Worm (Caenorhabditis elegans) whole organism, early embryonic: Measurements from ENCODE around the gene anoh-1.
A peak's percentile ranks its signal among the peaks of the same experiment; 100 is the strongest.
"Not testable (repeated sequence)": the region's sequence is repeated elsewhere in the genome, so short reads cannot be mapped to it uniquely, and the experiment has no call there.

Experiments used
- B0310.2 ChIP-seq: sonication (generic microtip); optimal IDR thresholded peaks from 2 replicates; lab custom pipeline; 2016; ENCODE audit warnings: mild to moderate bottlenecking, missing genetic modification characterization, missing compliant biosample characterization
- F13C5.2 ChIP-seq: sonication (generic microtip); optimal IDR thresholded peaks from 2 replicates; lab custom pipeline; 2017; ENCODE audit warnings: mild to moderate bottlenecking, missing genetic modification characterization, inconsistent platforms, missing compliant biosample characterization
- aly-1 ChIP-seq: sonication (generic microtip); optimal IDR thresholded peaks from 2 replicates; lab custom pipeline; 2016; ENCODE audit warnings: missing genetic modification characterization, missing compliant biosample characterization
- ama-1 ChIP-seq: fragments of 150-350 bp; optimal IDR thresholded peaks from 2 replicates; lab custom pipeline; 2014
- ceh-13 ChIP-seq: fragments of 200-800 bp; sonication (Bioruptor generic); optimal IDR thresholded peaks from 2 replicates; lab custom pipeline; 2018; ENCODE audit warnings: mild to moderate bottlenecking, missing genetic modification characterization, missing compliant biosample characterization
- ceh-36 ChIP-seq: sonication (generic microtip); optimal IDR thresholded peaks from 2 replicates; lab custom pipeline; 2016; ENCODE audit warnings: missing genetic modification characterization, inconsistent platforms, missing compliant biosample characterization
- ets-7 ChIP-seq: sonication (generic microtip); optimal IDR thresholded peaks from 2 replicates; lab custom pipeline; 2016; ENCODE audit warnings: missing genotype, missing genetic modification characterization, missing compliant biosample characterization
- flt-1 ChIP-seq: fragments of 200-800 bp; sonication (Bioruptor generic); IDR thresholded peaks from 2 replicates; pipeline ENCODE4 v1.3.6; 2022; ENCODE audit warnings: missing genetic modification characterization, missing compliant biosample characterization
- hmbx-1 ChIP-seq: sonication (generic microtip); optimal IDR thresholded peaks from 2 replicates; lab custom pipeline; 2016; ENCODE audit warnings: mild to moderate bottlenecking, missing genetic modification characterization, missing compliant biosample characterization
- hmg-4 ChIP-seq: fragments of 200-800 bp; sonication (Bioruptor generic); optimal IDR thresholded peaks from 2 replicates; lab custom pipeline; 2018; ENCODE audit warnings: mild to moderate bottlenecking, missing genetic modification characterization, missing compliant biosample characterization
- hnd-1 ChIP-seq: sonication (generic microtip); optimal IDR thresholded peaks from 2 replicates; lab custom pipeline; 2016; ENCODE audit warnings: missing genetic modification characterization, missing compliant biosample characterization
- pes-1 ChIP-seq: fragments of 200-800 bp; sonication (Bioruptor generic); IDR thresholded peaks from 2 replicates; pipeline ENCODE4 v1.3.6; 2022; ENCODE audit warnings: missing genetic modification reagents, missing genetic modification characterization, missing compliant biosample characterization
- scrt-1 ChIP-seq: fragments of 200-800 bp; sonication (Bioruptor generic); IDR thresholded peaks from 2 replicates; pipeline ENCODE4 v1.3.6; 2022; ENCODE audit warnings: missing genetic modification characterization, missing compliant biosample characterization
- sea-1 ChIP-seq: fragments of 200-800 bp; sonication (Bioruptor generic); conservative IDR thresholded peaks from 2 replicates; pipeline ENCODE4 v1.3.6; 2022; ENCODE audit warnings: missing genetic modification characterization, missing compliant biosample characterization
- tbx-11 ChIP-seq: fragments of 200-800 bp; sonication (Bioruptor generic); IDR thresholded peaks from 2 replicates; pipeline ENCODE4 v1.3.6; 2022; ENCODE audit warnings: missing genetic modification characterization, missing compliant biosample characterization
- tbx-37 ChIP-seq: fragments of 200-800 bp; sonication (Bioruptor generic); conservative IDR thresholded peaks from 2 replicates; pipeline ENCODE4 v1.3.6; 2022; ENCODE audit warnings: missing genetic modification reagents, missing genetic modification characterization, missing compliant biosample characterization
- tra-4 ChIP-seq: sonication (generic microtip); optimal IDR thresholded peaks from 2 replicates; lab custom pipeline; 2017; ENCODE audit warnings: missing genetic modification characterization, missing compliant biosample characterization

The anoh-1 gene

DNA sequence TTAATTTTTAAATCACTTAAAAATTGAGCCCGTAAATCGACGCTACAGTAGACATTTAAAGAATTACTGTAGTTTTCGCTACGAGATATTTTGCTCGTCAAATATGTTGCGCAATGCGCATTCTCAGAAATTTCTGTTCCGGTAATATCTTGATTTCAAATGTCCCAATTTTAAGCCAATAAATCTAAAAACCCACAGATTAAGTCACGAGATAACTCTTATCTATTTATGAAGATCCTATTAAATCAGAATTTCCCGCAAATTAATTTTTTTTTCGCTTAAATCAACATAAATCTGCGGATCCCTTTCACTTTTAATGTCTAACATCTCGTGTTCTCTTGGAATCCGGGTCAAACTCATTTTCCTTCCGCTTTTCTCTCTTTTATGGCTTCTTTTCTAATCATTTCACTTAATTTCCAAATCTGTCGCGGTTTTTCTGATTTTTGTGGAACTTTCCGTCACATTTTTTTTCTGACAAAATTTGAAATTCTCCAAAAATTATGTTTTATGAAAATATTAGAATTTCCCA lies 29.8 kb upstream of the anoh-1 start:
- no peak for TF ChIP-seq ceh-36 (tag; lab: Kevin White, UChicago)
- TF ChIP-seq hnd-1 (tag; lab: Kevin White, UChicago): no peak
- TF ChIP-seq ama-1 (lab: Kevin White, UChicago): no peak
- no peak for TF ChIP-seq sea-1 (GFP tag; lab: Robert Waterston, UW)
- no peak for TF ChIP-seq tbx-11 (GFP tag; lab: Robert Waterston, UW)
- no peak for TF ChIP-seq flt-1 (GFP tag; lab: Robert Waterston, UW)
- no peak for TF ChIP-seq ets-7 (tag; lab: Kevin White, UChicago)
- no peak for TF ChIP-seq ceh-13
- TF ChIP-seq aly-1 (tag; lab: Kevin White, UChicago): no peak
- TF ChIP-seq scrt-1 (GFP tag; lab: Robert Waterston, UW): no peak

DNA sequence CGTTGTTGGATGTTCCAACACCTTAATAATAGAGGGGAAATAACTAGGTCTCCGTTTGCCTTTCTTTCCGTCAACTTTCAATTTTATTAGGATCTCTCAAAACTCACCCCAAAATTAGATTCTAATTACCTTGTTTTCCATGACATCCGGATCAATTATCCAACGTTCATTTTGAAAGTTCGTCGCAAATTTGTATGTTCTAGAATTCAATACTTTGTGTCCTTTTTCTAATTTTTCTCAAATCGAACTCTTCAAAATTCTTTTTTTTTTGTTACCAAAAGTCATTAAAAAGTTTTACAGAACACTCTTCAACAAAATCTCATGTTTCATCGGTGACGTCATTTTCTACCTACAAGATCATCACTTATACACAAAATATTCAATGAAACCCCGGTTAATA lies 23.6 kb upstream of the anoh-1 start, which contains the start of gene Y43F4A.1:
Y43F4A.1 (plus strand) TSS at position 301 of the 400 bp plus-strand sequence.
- TF ChIP-seq ceh-36 (tag; lab: Kevin White, UChicago) (no peak), hmg-4 (GFP tag; lab: Kevin White, UChicago) (no peak), ama-1 (lab: Kevin White, UChicago) (no peak), pes-1 (GFP tag; lab: Robert Waterston, UW) (no peak), flt-1 (GFP tag; lab: Robert Waterston, UW) (no peak), tbx-37 (GFP tag; lab: Robert Waterston, UW) (no peak), hmbx-1 (no peak), B0310.2 (tag; lab: Kevin White, UChicago) (no peak), ets-7 (tag; lab: Kevin White, UChicago) (no peak), ceh-13 (no peak), tra-4 (tag; lab: Kevin White, UChicago) (no peak), hnd-1 (tag; lab: Kevin White, UChicago) (no peak)

DNA sequence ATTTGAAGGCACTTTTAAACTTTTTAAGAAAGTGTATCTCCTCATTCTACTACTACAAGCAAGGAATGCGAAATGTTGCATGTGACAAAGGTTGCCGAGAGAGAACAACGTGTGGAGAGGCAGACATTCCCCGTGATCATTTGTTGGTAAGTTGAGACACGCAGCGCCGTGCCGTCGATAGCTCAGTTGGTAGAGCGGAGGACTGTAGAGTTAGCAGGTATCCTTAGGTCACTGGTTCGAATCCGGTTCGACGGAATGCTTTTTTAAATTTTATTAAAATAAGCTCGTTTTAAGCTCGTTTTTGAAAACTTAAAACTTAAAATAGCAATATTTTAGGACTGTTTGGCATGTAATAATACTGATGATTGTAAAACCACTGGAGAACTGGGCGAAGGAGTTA lies 22.0 kb upstream of the anoh-1 start:
- no peak for TF ChIP-seq ceh-36 (tag; lab: Kevin White, UChicago)
- TF ChIP-seq ama-1 (lab: Kevin White, UChicago): no peak
- peak; percentile 49; the same call in 1 of the 2 replicates for TF ChIP-seq scrt-1 (GFP tag; lab: Robert Waterston, UW)
- no peak for TF ChIP-seq ets-7 (tag; lab: Kevin White, UChicago)
- 0 out of 2 replicates have a peak, but pooled peaks have one; percentile 55 for TF ChIP-seq flt-1 (GFP tag; lab: Robert Waterston, UW)
- no peak; the same call in 1 of the 2 replicates for TF ChIP-seq tbx-37 (GFP tag; lab: Robert Waterston, UW)
- TF ChIP-seq tbx-11 (GFP tag; lab: Robert Waterston, UW): peak; percentile 29; the same call in 1 of the 2 replicates
- no peak for TF ChIP-seq hmbx-1
- TF ChIP-seq B0310.2 (tag; lab: Kevin White, UChicago): no peak
- 0 out of 2 replicates have a peak, but pooled peaks have one; percentile 64 for TF ChIP-seq sea-1 (GFP tag; lab: Robert Waterston, UW)
- TF ChIP-seq ceh-13: no peak
- no peak for TF ChIP-seq tra-4 (tag; lab: Kevin White, UChicago)
- no peak for TF ChIP-seq aly-1 (tag; lab: Kevin White, UChicago)
- no peak for TF ChIP-seq hmg-4 (GFP tag; lab: Kevin White, UChicago)
- TF ChIP-seq pes-1 (GFP tag; lab: Robert Waterston, UW): peak; percentile 71
- TF ChIP-seq F13C5.2: no peak
- no peak for TF ChIP-seq hnd-1 (tag; lab: Kevin White, UChicago)

DNA sequence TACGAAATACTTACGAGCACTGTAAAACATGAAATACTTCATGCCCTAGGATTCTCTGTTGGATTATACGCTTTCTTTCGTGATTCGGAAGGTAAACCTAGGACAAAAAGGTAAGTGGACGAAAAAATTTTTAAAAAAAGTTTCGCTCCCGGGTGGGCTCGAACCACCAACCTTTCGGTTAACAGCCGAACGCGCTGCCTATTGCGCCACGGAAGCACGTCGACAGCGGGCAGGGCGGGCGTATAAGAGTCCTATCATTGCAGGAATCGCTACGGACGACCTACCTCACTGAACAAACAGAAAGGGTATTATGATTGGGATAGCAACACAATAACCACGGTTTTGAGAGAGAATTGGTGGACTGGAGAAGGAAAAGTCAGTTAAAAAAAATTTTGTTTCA lies 21.3 kb upstream of the anoh-1 start:
- TF ChIP-seq F13C5.2: peak; percentile 74
- TF ChIP-seq tbx-37 (GFP tag; lab: Robert Waterston, UW): peak; percentile 62
- TF ChIP-seq tra-4 (tag; lab: Kevin White, UChicago): no peak
- TF ChIP-seq B0310.2 (tag; lab: Kevin White, UChicago): peak; percentile 5
- peak; percentile 65 for TF ChIP-seq hmg-4 (GFP tag; lab: Kevin White, UChicago)
- TF ChIP-seq aly-1 (tag; lab: Kevin White, UChicago): no peak
- TF ChIP-seq pes-1 (GFP tag; lab: Robert Waterston, UW): peak; percentile 85
- TF ChIP-seq flt-1 (GFP tag; lab: Robert Waterston, UW): peak; percentile 80
- TF ChIP-seq tbx-11 (GFP tag; lab: Robert Waterston, UW): peak; percentile 52; the same call in 1 of the 2 replicates
- peak; percentile 31 for TF ChIP-seq ceh-13
- peak; percentile 16 for TF ChIP-seq hnd-1 (tag; lab: Kevin White, UChicago)
- no peak for TF ChIP-seq ama-1 (lab: Kevin White, UChicago)
- no peak for TF ChIP-seq hmbx-1
- TF ChIP-seq ceh-36 (tag; lab: Kevin White, UChicago): peak; percentile 44
- TF ChIP-seq ets-7 (tag; lab: Kevin White, UChicago): no peak
- peak; percentile 58; the same call in 1 of the 2 replicates for TF ChIP-seq sea-1 (GFP tag; lab: Robert Waterston, UW)
- TF ChIP-seq scrt-1 (GFP tag; lab: Robert Waterston, UW): peak; percentile 85

DNA sequence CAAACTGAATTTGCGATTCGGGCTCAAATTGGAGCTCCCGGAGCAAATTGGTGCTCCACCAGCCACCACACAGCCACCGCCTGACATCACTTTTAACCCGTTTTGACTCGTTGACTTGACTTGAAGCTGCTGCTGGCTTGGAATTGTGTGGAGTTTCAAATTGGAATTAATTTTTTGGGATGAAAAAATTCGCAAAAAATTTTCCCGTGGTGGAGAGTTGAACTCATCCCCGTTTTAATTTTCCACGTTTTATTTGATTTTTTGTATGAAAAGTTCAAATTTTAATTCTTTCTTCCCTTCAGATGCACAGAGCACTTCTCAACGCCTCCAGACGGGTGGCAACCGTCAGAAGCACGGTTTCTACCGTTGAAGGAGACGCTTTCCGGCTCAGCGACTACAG lies 1.1 kb upstream of the anoh-1 start, which contains the start of gene Y43F4A.4:
Y43F4A.4 (plus strand) TSS at position 301 of the 400 bp plus-strand sequence.
- not testable (repeated sequence) for TF ChIP-seq ets-7 (tag; lab: Kevin White, UChicago); hmg-4 (GFP tag; lab: Kevin White, UChicago); tbx-11 (GFP tag; lab: Robert Waterston, UW)

DNA sequence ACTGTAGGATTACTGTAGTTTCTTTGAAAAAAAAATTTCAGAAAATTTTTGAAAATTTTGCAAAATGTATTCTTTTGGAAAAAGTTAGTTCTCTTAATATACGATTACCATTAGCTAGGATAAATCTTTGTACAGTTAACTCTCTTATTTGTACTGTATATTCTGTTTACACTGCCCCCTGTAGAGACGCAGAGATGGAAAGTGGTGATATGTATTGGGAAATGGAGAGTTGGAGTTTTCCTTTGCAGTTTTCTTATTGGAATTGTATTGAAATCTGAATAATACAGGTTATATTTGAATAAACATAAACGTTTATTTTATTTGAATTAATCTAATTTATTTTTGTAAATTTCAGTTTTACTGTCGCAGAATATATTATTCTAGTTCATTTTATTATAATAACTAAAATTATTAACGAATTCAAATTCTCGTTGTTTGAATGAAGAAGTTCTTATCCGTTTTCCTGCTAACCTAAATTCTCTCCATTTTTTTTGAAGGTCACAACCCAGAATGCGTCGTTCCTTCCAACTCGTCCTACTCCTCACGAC lies 7.9 kb downstream of the anoh-1 start, which contains the start of gene F56A8.9:
F56A8.9 (plus strand) TSS at position 498 of the 548 bp plus-strand sequence.
- TF ChIP-seq aly-1 (tag; lab: Kevin White, UChicago): no peak
- TF ChIP-seq sea-1 (GFP tag; lab: Robert Waterston, UW): no peak
- TF ChIP-seq F13C5.2: no peak
- TF ChIP-seq tbx-11 (GFP tag; lab: Robert Waterston, UW): no peak
- TF ChIP-seq flt-1 (GFP tag; lab: Robert Waterston, UW): no peak
- no peak for TF ChIP-seq pes-1 (GFP tag; lab: Robert Waterston, UW)
- no peak for TF ChIP-seq hmg-4 (GFP tag; lab: Kevin White, UChicago)
- TF ChIP-seq ama-1 (lab: Kevin White, UChicago): no peak
- no peak for TF ChIP-seq ceh-36 (tag; lab: Kevin White, UChicago)
- no peak for TF ChIP-seq B0310.2 (tag; lab: Kevin White, UChicago)
- no peak for TF ChIP-seq ets-7 (tag; lab: Kevin White, UChicago)
- TF ChIP-seq scrt-1 (GFP tag; lab: Robert Waterston, UW): no peak
- no peak for TF ChIP-seq tbx-37 (GFP tag; lab: Robert Waterston, UW)
